Worm (Caenorhabditis elegans) whole organism, young adult: ENCODE results near the gene nhr-114.

Source experiments
- F52B5.7 ChIP-seq: sonication (generic microtip); optimal IDR thresholded peaks from 2 replicates; lab custom pipeline; 2016; ENCODE audit warnings: mild to moderate bottlenecking, missing genetic modification characterization, missing compliant biosample characterization
- Y53F4B.3 ChIP-seq: fragments of 200-800 bp; sonication (Bioruptor generic); IDR thresholded peaks from 2 replicates; pipeline ENCODE4 v1.3.6; 2022; ENCODE audit warnings: missing genetic modification reagents, missing genetic modification characterization, missing compliant biosample characterization
- Y56A3A.18 ChIP-seq: fragments of 200-800 bp; sonication (Bioruptor generic); IDR thresholded peaks from 2 replicates; pipeline ENCODE4 v1.3.6; 2022; ENCODE audit warnings: missing genetic modification reagents, missing genetic modification characterization, missing compliant biosample characterization
- ama-1 ChIP-seq, 3 experiments: fragments of 150-350 bp in 1 of 3; sonication (generic microtip) in 2 of 3; optimal IDR thresholded peaks; 2 replicates each; lab custom pipeline; 2014 to 2018; ENCODE audit warnings: missing biosample characterization in 2 of 3, missing genetic modification characterization in 2 of 3, missing genetic modification reagents in 2 of 3
- bed-2 ChIP-seq: fragments of 200-800 bp; sonication (Bioruptor generic); IDR thresholded peaks from 2 replicates; pipeline ENCODE4 v1.3.6; 2022; ENCODE audit warnings: missing genetic modification reagents, missing genetic modification characterization, missing compliant biosample characterization
- ceh-27 ChIP-seq: fragments of 200-800 bp; sonication (Bioruptor generic); optimal IDR thresholded peaks from 2 replicates; lab custom pipeline; 2018; ENCODE audit warnings: mild to moderate bottlenecking, missing genetic modification characterization, moderate library complexity, missing compliant biosample characterization
- nhr-80 ChIP-seq: sonication (generic microtip); optimal IDR thresholded peaks from 2 replicates; lab custom pipeline; 2016; ENCODE audit warnings: missing genetic modification characterization, missing compliant biosample characterization
- pha-4 ChIP-seq: fragments of 150-350 bp; sonication (generic microtip); optimal IDR thresholded peaks from 2 replicates; lab custom pipeline; 2014; ENCODE audit warnings: missing biosample characterization, missing genetic modification reagents, missing genetic modification characterization
- snpc-1.3 ChIP-seq: sonication (generic microtip); optimal IDR thresholded peaks from 2 replicates; lab custom pipeline; 2017; ENCODE audit warnings: missing genetic modification characterization, mild to moderate bottlenecking, missing compliant biosample characterization, antibody characterized with exemption, moderate library complexity, missing genotype, missing genetic modification reagents; ENCODE audit not compliant: insufficient read depth
- snpc-4 ChIP-seq, 5 experiments: fragments of 150-350 bp in 1 of 5; sonication (generic microtip) in 4 of 5; optimal IDR thresholded peaks; 2 replicates each; lab custom pipeline; 2014 to 2018; ENCODE audit warnings: missing genetic modification characterization in 5 of 5, missing biosample characterization in 3 of 5, antibody characterized with exemption in 2 of 5, mild to moderate bottlenecking in 2 of 5, missing compliant biosample characterization in 2 of 5, missing genotype in 2 of 5, moderate library complexity in 2 of 5, missing genetic modification reagents in 1 of 5
- tlf-1 ChIP-seq: fragments of 200-800 bp; sonication (Bioruptor generic); optimal IDR thresholded peaks from 2 replicates; lab custom pipeline; 2018; ENCODE audit warnings: mild to moderate bottlenecking, missing genetic modification characterization, missing compliant biosample characterization
- unc-130 ChIP-seq: sonication (generic microtip); optimal IDR thresholded peaks from 2 replicates; lab custom pipeline; 2016; ENCODE audit warnings: missing genetic modification reagents, missing genetic modification characterization, missing compliant biosample characterization
- unc-62 ChIP-seq: fragments of 150-350 bp; optimal IDR thresholded peaks from 2 replicates; lab custom pipeline; 2014; ENCODE audit warnings: missing biosample characterization, missing genetic modification reagents, missing genetic modification characterization

DNA sequence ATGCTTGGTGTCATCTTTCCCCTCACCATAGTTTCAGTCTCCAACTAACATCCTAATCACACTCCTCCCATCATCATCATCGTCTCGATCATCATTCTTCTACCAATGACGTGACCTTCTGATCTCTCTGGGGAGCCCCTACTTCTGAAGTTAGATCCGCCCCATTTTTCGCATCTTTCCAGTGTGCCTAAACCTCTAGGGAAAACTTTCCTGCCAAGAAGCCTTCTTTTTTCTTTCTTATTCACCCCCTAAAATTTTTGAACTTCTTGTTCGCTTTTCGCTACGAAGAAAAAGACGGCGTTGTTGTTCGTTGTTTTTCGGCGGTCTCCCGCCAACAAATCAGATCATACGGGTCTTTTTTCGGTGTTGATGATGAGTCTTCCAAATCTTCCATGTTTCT lies 31.3 kb downstream of the nhr-114 start:
- TF ChIP-seq unc-62 (GFP tag; lab: Kevin White, UChicago) (no peak), Y56A3A.18 (GFP tag; lab: Robert Waterston, UW) (no peak), unc-130 (no peak), bed-2 (GFP tag; lab: Robert Waterston, UW) (no peak), ama-1 (optimal IDR thresholded peaks at IDR 0.05; lab: Kevin White, UChicago) (no peak), ama-1 (GFP tag; optimal IDR thresholded peaks at IDR 0.05; lab: Kevin White, UChicago) (no peak), snpc-4 (GFP tag; optimal IDR thresholded peaks at IDR 0.05; lab: Kevin White, UChicago) (no peak), snpc-4 (tag; optimal IDR thresholded peaks at IDR 0.05; lab: Kevin White, UChicago) (no peak), F52B5.7 (tag; lab: Kevin White, UChicago) (no peak), snpc-1.3 (tag; lab: Kevin White, UChicago) (no peak), nhr-80 (tag; lab: Kevin White, UChicago) (no peak), Y53F4B.3 (no peak), tlf-1 (GFP tag; lab: Kevin White, UChicago) (no peak), ceh-27 (no peak), pha-4 (tag; lab: Kevin White, UChicago) (no peak)
